Fruit fly (Drosophila melanogaster): Measurements from ENCODE around the gene PIG-P.

The PIG-P gene

DNA sequence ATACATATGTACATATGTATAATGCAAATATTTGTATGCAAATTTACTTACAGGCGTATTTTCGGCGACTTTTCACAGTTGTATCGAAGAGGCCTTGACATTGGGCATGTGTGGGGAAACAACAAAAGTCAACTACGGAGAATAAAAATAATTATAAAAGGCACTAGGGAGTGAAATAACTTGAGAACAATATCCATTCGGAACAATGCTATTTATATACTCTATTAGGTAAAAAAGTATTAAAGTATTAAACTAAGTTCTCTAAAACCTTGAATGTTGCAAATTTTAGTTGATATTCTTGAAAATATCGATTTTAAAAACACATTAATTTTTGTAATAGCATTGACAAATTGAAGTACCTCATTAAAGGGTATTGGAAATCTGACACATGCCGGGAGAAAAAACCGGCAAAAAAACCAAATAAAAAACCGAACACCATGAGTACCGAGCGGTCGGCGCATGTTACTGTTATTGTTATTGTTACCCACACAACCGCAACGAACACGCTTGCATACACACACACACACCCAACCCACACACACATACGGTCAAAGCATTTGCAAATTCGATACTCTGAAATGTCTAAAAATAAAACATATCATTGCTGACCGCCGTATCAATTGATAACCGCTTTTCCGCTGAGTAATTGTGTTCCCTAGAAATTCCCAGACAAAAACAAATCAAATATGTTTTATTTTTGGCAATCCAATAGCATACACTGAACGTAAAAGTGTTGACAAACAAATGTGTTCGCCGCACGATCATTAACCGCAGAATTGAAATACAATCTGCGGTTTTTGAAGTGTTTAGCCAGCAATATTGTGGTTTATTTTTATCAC lies 46.5 kb upstream of the PIG-P start (continued):
- TF ChIP-seq foxo (GFP tag; optimal IDR thresholded peaks at IDR 0.05) (peak in 1 of 2 experiments; percentile 86), dsf (GFP tag; optimal IDR thresholded peaks at IDR 0.05; ENCODE audit: borderline replicate concordance) (no peak), Myc (optimal IDR thresholded peaks at IDR 0.05) (no peak), GATAd (GFP tag; optimal IDR thresholded peaks at IDR 0.05) (no peak), HLH106 (tag; optimal IDR thresholded peaks at IDR 0.05) (peak; percentile 79), Hnf4 (GFP tag; optimal IDR thresholded peaks at IDR 0.05) (peak; percentile 71), Sp1 (GFP tag; optimal IDR thresholded peaks at IDR 0.05) (peak; percentile 83), brk (GFP tag; optimal IDR thresholded peaks at IDR 0.05) (peak; percentile 59), Mio (GFP tag; optimal IDR thresholded peaks at IDR 0.05) (no peak)

- TF ChIP-seq lola (GFP tag; optimal IDR thresholded peaks at IDR 0.05) (peak; percentile 42), Rel (GFP tag; optimal IDR thresholded peaks at IDR 0.05) (no peak), Rel (tag; optimal IDR thresholded peaks at IDR 0.05) (no peak), CG32264 (GFP tag; optimal IDR thresholded peaks at IDR 0.05) (no peak), Jra (GFP tag; optimal IDR thresholded peaks at IDR 0.05) (no peak), woc (GFP tag; optimal IDR thresholded peaks at IDR 0.05) (no peak), CrebA (GFP tag; optimal IDR thresholded peaks at IDR 0.05; ENCODE audit: borderline replicate concordance) (no peak), dl (GFP tag; optimal IDR thresholded peaks at IDR 0.05; ENCODE audit: insufficient read depth in 1 of 2, partially characterized antibody in 2 of 2) (no peak), brk (GFP tag; optimal IDR thresholded peaks at IDR 0.05) (no peak), Hr78 (GFP tag; optimal IDR thresholded peaks at IDR 0.05) (no peak), OdsH (GFP tag; optimal IDR thresholded peaks at IDR 0.05) (no peak), h (GFP tag; optimal IDR thresholded peaks at IDR 0.05) (no peak), Hr83 (GFP tag; optimal IDR thresholded peaks at IDR 0.05; ENCODE audit: poor library complexity, severe bottlenecking) (no peak), fru (GFP tag; optimal IDR thresholded peaks at IDR 0.05) (no peak), foxo (GFP tag; optimal IDR thresholded peaks at IDR 0.05) (no peak), HLH106 (tag; optimal IDR thresholded peaks at IDR 0.05) (no peak), usp (GFP tag; optimal IDR thresholded peaks at IDR 0.05) (no peak), dsf (GFP tag; optimal IDR thresholded peaks at IDR 0.05; ENCODE audit: borderline replicate concordance) (no peak), GATAd (GFP tag; optimal IDR thresholded peaks at IDR 0.05) (no peak), Myc (optimal IDR thresholded peaks at IDR 0.05) (peak; percentile 31), tai (GFP tag; optimal IDR thresholded peaks at IDR 0.05) (no peak), Mio (GFP tag; optimal IDR thresholded peaks at IDR 0.05) (no peak), sv (GFP tag; optimal IDR thresholded peaks at IDR 0.05) (no peak), sage (GFP tag; optimal IDR thresholded peaks at IDR 0.05) (no peak), N (GFP tag; optimal IDR thresholded peaks at IDR 0.05) (peak; percentile 37), Hnf4 (GFP tag; optimal IDR thresholded peaks at IDR 0.05) (no peak)
Observed at dm6 chr3R:26103440-26103839, 45.4 kb upstream of the PIG-P start.

DNA sequence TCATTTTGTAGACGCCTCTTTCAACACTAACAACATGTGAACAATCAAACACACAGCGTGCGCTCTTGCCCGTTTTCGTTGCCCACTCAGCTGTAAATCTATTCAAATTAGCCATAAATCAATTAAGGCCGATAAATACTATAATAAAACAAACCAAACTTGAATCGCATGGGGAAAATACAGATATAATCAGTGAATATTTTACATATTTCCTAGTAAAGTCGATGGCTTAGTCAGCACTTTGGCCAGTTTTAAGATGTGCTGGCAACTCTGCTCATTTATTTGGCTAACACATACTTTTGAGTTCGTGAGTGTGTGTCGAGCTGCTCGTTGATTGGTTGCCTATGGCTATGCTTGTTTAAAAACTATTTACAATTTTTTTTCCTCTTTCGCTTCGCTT lies 41.2 kb upstream of the PIG-P start:
- peak; percentile 52 for TF ChIP-seq br (GFP tag; optimal IDR thresholded peaks at IDR 0.05)
- no peak for TF ChIP-seq CG9705 (GFP tag; optimal IDR thresholded peaks at IDR 0.05)
- TF ChIP-seq tai (GFP tag; optimal IDR thresholded peaks at IDR 0.05) = peak; percentile 5
- peak; percentile 28 for TF ChIP-seq h (GFP tag; optimal IDR thresholded peaks at IDR 0.05)
- peak; percentile 26 for TF ChIP-seq Jra (GFP tag; optimal IDR thresholded peaks at IDR 0.05)
- TF ChIP-seq Vsx2 (GFP tag; optimal IDR thresholded peaks at IDR 0.05; ENCODE audit: partially characterized antibody) = no peak
- peak; percentile 27 for TF ChIP-seq brk (GFP tag; optimal IDR thresholded peaks at IDR 0.05)
- no peak for TF ChIP-seq usp (GFP tag; optimal IDR thresholded peaks at IDR 0.05)
- no peak for TF ChIP-seq Sp1 (GFP tag; optimal IDR thresholded peaks at IDR 0.05)
- TF ChIP-seq ey (GFP tag; optimal IDR thresholded peaks at IDR 0.05) = peak; percentile 55
- no peak for TF ChIP-seq dmrt93B (GFP tag; optimal IDR thresholded peaks at IDR 0.05)
- TF ChIP-seq Hr83 (GFP tag; optimal IDR thresholded peaks at IDR 0.05; ENCODE audit: poor library complexity, severe bottlenecking) = no peak
- no peak for TF ChIP-seq sv (GFP tag; optimal IDR thresholded peaks at IDR 0.05)
- no peak for TF ChIP-seq jim (GFP tag; optimal IDR thresholded peaks at IDR 0.05)
- TF ChIP-seq woc (GFP tag; optimal IDR thresholded peaks at IDR 0.05) = peak; percentile 33
- no peak for TF ChIP-seq sage (GFP tag; optimal IDR thresholded peaks at IDR 0.05)
- TF ChIP-seq Dif (GFP tag; optimal IDR thresholded peaks at IDR 0.05; ENCODE audit: partially characterized antibody) = no peak
- TF ChIP-seq Hnf4 (GFP tag; optimal IDR thresholded peaks at IDR 0.05) = peak; percentile 43
- no peak for TF ChIP-seq Myc (optimal IDR thresholded peaks at IDR 0.05)
- no peak for TF ChIP-seq Abd-B (GFP tag; optimal IDR thresholded peaks at IDR 0.05)
- no peak for TF ChIP-seq psq (GFP tag; optimal IDR thresholded peaks at IDR 0.05)
- no peak for TF ChIP-seq dsf (GFP tag; optimal IDR thresholded peaks at IDR 0.05; ENCODE audit: borderline replicate concordance)
- TF ChIP-seq CrebA (GFP tag; optimal IDR thresholded peaks at IDR 0.05; ENCODE audit: borderline replicate concordance) = no peak
- peak; percentile 27 for TF ChIP-seq rgr (GFP tag; optimal IDR thresholded peaks at IDR 0.05)
- no peak for TF ChIP-seq CG32264 (GFP tag; optimal IDR thresholded peaks at IDR 0.05)
- no peak for TF ChIP-seq Dfd (GFP tag; optimal IDR thresholded peaks at IDR 0.05)
- TF ChIP-seq N (GFP tag; optimal IDR thresholded peaks at IDR 0.05) = no peak
- no peak for TF ChIP-seq dl (GFP tag; optimal IDR thresholded peaks at IDR 0.05; ENCODE audit: insufficient read depth in 1 of 2, partially characterized antibody in 2 of 2)
- no peak for TF ChIP-seq HLH106 (tag; optimal IDR thresholded peaks at IDR 0.05)
- TF ChIP-seq OdsH (GFP tag; optimal IDR thresholded peaks at IDR 0.05) = no peak
- TF ChIP-seq foxo (GFP tag; optimal IDR thresholded peaks at IDR 0.05) = no peak
- TF ChIP-seq pan (optimal IDR thresholded peaks at IDR 0.05) = no peak
- no peak for TF ChIP-seq Rel (GFP tag; optimal IDR thresholded peaks at IDR 0.05)
- no peak for TF ChIP-seq Rel (tag; optimal IDR thresholded peaks at IDR 0.05)
- TF ChIP-seq Mio (GFP tag; optimal IDR thresholded peaks at IDR 0.05) = no peak
- no peak for TF ChIP-seq GATAd (GFP tag; optimal IDR thresholded peaks at IDR 0.05)
- peak; percentile 16 for TF ChIP-seq fru (GFP tag; optimal IDR thresholded peaks at IDR 0.05)
- no peak for TF ChIP-seq Hr78 (GFP tag; optimal IDR thresholded peaks at IDR 0.05)
- TF ChIP-seq lola (GFP tag; optimal IDR thresholded peaks at IDR 0.05) = no peak

All from whole organism, wandering third instar larva.